Fruit fly (Drosophila melanogaster) whole organism, embryonic: ENCODE measurements around the gene CG2059.

Source experiments
- CG10147 ChIP-seq: fragments of 200-800 bp; sonication (Bioruptor generic); optimal IDR thresholded peaks from 2 replicates; lab custom pipeline; 2019; ENCODE audit warnings: missing biosample characterization, mild to moderate bottlenecking, missing genetic modification characterization, moderate library complexity
- CG11247 ChIP-seq: fragments of 200-800 bp; sonication (Bioruptor generic); IDR thresholded peaks from 2 replicates; pipeline ENCODE4 v1.3.6; 2022; ENCODE audit warnings: missing biosample characterization, missing genetic modification characterization
- CG12236 ChIP-seq: fragments of 200-800 bp; sonication (Bioruptor generic); optimal IDR thresholded peaks from 2 replicates; lab custom pipeline; 2016; ENCODE audit warnings: missing biosample characterization, missing genetic modification characterization
- CG13287 ChIP-seq: fragments of 200-800 bp; sonication (Bioruptor generic); IDR thresholded peaks from 2 replicates; pipeline ENCODE4 v1.3.6; 2022; ENCODE audit warnings: missing biosample characterization, missing genetic modification characterization; ENCODE audit not compliant: partially characterized antibody
- CG13424 ChIP-seq: fragments of 200-800 bp; sonication (Bioruptor generic); optimal IDR thresholded peaks from 2 replicates; lab custom pipeline; 2019; ENCODE audit warnings: missing biosample characterization, mild to moderate bottlenecking, missing genetic modification characterization, moderate library complexity
- CG14441 ChIP-seq: fragments of 200-800 bp; sonication (Bioruptor generic); IDR thresholded peaks from 2 replicates; pipeline ENCODE4 v1.3.6; 2022; ENCODE audit warnings: missing biosample characterization, missing genetic modification characterization
- CG15073 ChIP-seq: fragments of 200-800 bp; sonication (Bioruptor generic); optimal IDR thresholded peaks from 2 replicates; lab custom pipeline; 2016; ENCODE audit warnings: missing biosample characterization, missing genetic modification characterization
- CG17385 ChIP-seq: fragments of 200-800 bp; sonication (Bioruptor generic); optimal IDR thresholded peaks from 3 replicates; lab custom pipeline; 2018; ENCODE audit warnings: missing biosample characterization, mild to moderate bottlenecking, missing genetic modification characterization
- CG18262 ChIP-seq: fragments of 200-800 bp; optimal IDR thresholded peaks from 3 replicates; lab custom pipeline; 2019; ENCODE audit warnings: missing biosample characterization, mild to moderate bottlenecking, missing genetic modification characterization, moderate library complexity
- CG5953 ChIP-seq: fragments of 200-800 bp; sonication (Bioruptor generic); IDR thresholded peaks from 2 replicates; pipeline ENCODE4 v1.3.6; 2022; ENCODE audit warnings: missing biosample characterization, missing genetic modification characterization
- CG6683 ChIP-seq: fragments of 200-800 bp; sonication (Bioruptor generic); optimal IDR thresholded peaks from 2 replicates; lab custom pipeline; 2017; ENCODE audit warnings: missing biosample characterization, mild to moderate bottlenecking, missing genetic modification characterization, missing genetic modification reagents
- CG6854 ChIP-seq: fragments of 200-800 bp; sonication (Bioruptor generic); optimal IDR thresholded peaks from 3 replicates; lab custom pipeline; 2017; ENCODE audit warnings: missing biosample characterization, mild to moderate bottlenecking, missing genetic modification characterization
- CG7928 ChIP-seq: fragments of 200-800 bp; sonication (Bioruptor generic); optimal IDR thresholded peaks from 2 replicates; lab custom pipeline; 2017; ENCODE audit warnings: missing biosample characterization, mild to moderate bottlenecking, missing genetic modification characterization
- CG8089 ChIP-seq: fragments of 200-800 bp; sonication (Bioruptor generic); optimal IDR thresholded peaks from 3 replicates; lab custom pipeline; 2016; ENCODE audit warnings: missing biosample characterization, missing genetic modification characterization
- CG9876 ChIP-seq: fragments of 200-800 bp; sonication (Bioruptor generic); optimal IDR thresholded peaks from 2 replicates; lab custom pipeline; 2016; ENCODE audit warnings: missing biosample characterization, missing genetic modification characterization
- CG9932 ChIP-seq: fragments of 200-800 bp; sonication (Bioruptor generic); IDR thresholded peaks from 2 replicates; pipeline ENCODE4 v1.3.6; 2022; ENCODE audit warnings: missing biosample characterization, missing genetic modification characterization
- D19B ChIP-seq: fragments of 200-800 bp; sonication (Bioruptor generic); optimal IDR thresholded peaks from 2 replicates; lab custom pipeline; 2017; ENCODE audit warnings: missing biosample characterization, mild to moderate bottlenecking, missing genetic modification characterization
- Deaf1 ChIP-seq: fragments of 200-800 bp; optimal IDR thresholded peaks from 3 replicates; lab custom pipeline; 2019; ENCODE audit warnings: missing biosample characterization, mild to moderate bottlenecking, missing genetic modification characterization, moderate library complexity
- Doc3 ChIP-seq: fragments of 200-800 bp; sonication (Bioruptor generic); IDR thresholded peaks from 3 replicates; pipeline ENCODE4 v1.3.6; 2022; ENCODE audit warnings: missing biosample characterization, missing genetic modification characterization; ENCODE audit not compliant: partially characterized antibody
- Fer3 ChIP-seq: fragments of 200-800 bp; sonication (Bioruptor generic); optimal IDR thresholded peaks from 2 replicates; lab custom pipeline; 2018; ENCODE audit warnings: missing biosample characterization, mild to moderate bottlenecking, missing genetic modification characterization, moderate library complexity
- GATAe ChIP-seq: fragments of 200-800 bp; sonication (Bioruptor generic); conservative IDR thresholded peaks from 2 replicates; pipeline ENCODE4 v1.3.6; 2022; ENCODE audit warnings: missing biosample characterization, missing genetic modification characterization
- HmgD ChIP-seq: fragments of 200-800 bp; sonication (Bioruptor generic); optimal IDR thresholded peaks from 3 replicates; lab custom pipeline; 2016; ENCODE audit warnings: missing biosample characterization, missing genetic modification characterization
- Myb ChIP-seq: fragments of 200-800 bp; sonication (Bioruptor generic); optimal IDR thresholded peaks from 2 replicates; lab custom pipeline; 2016; ENCODE audit warnings: missing biosample characterization, missing genetic modification characterization
- NC2β ChIP-seq: fragments of 200-800 bp; sonication (Bioruptor generic); optimal IDR thresholded peaks from 2 replicates; lab custom pipeline; 2016; ENCODE audit warnings: missing biosample characterization, missing genetic modification characterization
- Nf-YA ChIP-seq: fragments of 200-800 bp; sonication (Bioruptor generic); IDR thresholded peaks from 2 replicates; pipeline ENCODE4 v1.3.6; 2022; ENCODE audit warnings: missing biosample characterization, missing genetic modification characterization
- Opbp ChIP-seq: fragments of 200-800 bp; sonication (Bioruptor generic); IDR thresholded peaks from 3 replicates; pipeline ENCODE4 v1.3.6; 2022; ENCODE audit warnings: missing biosample characterization, missing genetic modification characterization; ENCODE audit not compliant: partially characterized antibody
- Pdp1 ChIP-seq, 2 experiments: fragments of 200-800 bp; sonication (Bioruptor generic); optimal IDR thresholded peaks; 3 replicates each; lab custom pipeline; 2016; ENCODE audit warnings: missing biosample characterization in 2 of 2, missing genetic modification characterization in 2 of 2, mild to moderate bottlenecking in 1 of 2, moderate library complexity in 1 of 2
- Poxn ChIP-seq: fragments of 200-800 bp; sonication (Bioruptor generic); IDR thresholded peaks from 2 replicates; pipeline ENCODE4 v1.3.6; 2022; ENCODE audit warnings: missing biosample characterization, missing genetic modification characterization
- Rfx ChIP-seq: fragments of 200-800 bp; sonication (Bioruptor generic); IDR thresholded peaks from 2 replicates; pipeline ENCODE4 v1.3.6; 2022; ENCODE audit warnings: missing biosample characterization, missing genetic modification characterization
- Scr ChIP-seq: fragments of 200-800 bp; sonication (Bioruptor generic); IDR thresholded peaks from 2 replicates; pipeline ENCODE4 v1.3.6; 2022; ENCODE audit warnings: missing biosample characterization, missing genetic modification characterization; ENCODE audit not compliant: partially characterized antibody
- Ssrp ChIP-seq: fragments of 200-800 bp; sonication (Bioruptor generic); optimal IDR thresholded peaks from 2 replicates; lab custom pipeline; 2018; ENCODE audit warnings: missing biosample characterization, mild to moderate bottlenecking, missing genetic modification characterization, moderate library complexity
- Xbp1 ChIP-seq: fragments of 200-800 bp; sonication (Bioruptor generic); optimal IDR thresholded peaks from 3 replicates; lab custom pipeline; 2016; ENCODE audit warnings: missing biosample characterization, mild to moderate bottlenecking, missing genetic modification characterization
- az2 ChIP-seq: fragments of 200-800 bp; sonication (Bioruptor generic); optimal IDR thresholded peaks from 3 replicates; lab custom pipeline; 2016; ENCODE audit warnings: missing biosample characterization, missing genetic modification characterization
- cato ChIP-seq: fragments of 200-800 bp; sonication (Bioruptor generic); optimal IDR thresholded peaks from 2 replicates; lab custom pipeline; 2016; ENCODE audit warnings: missing biosample characterization, missing genetic modification characterization, borderline replicate concordance
- chinmo ChIP-seq: fragments of 200-800 bp; sonication (Bioruptor generic); IDR thresholded peaks from 4 replicates; pipeline ENCODE4 v1.3.6; 2022; ENCODE audit warnings: missing biosample characterization, missing genetic modification characterization; ENCODE audit not compliant: partially characterized antibody
- ci ChIP-seq: fragments of 200-800 bp; sonication (Bioruptor generic); IDR thresholded peaks from 3 replicates; pipeline ENCODE4 v1.3.6; 2022; ENCODE audit warnings: missing biosample characterization, missing genetic modification characterization
- crc ChIP-seq: fragments of 200-800 bp; sonication (Bioruptor generic); optimal IDR thresholded peaks from 2 replicates; lab custom pipeline; 2016; ENCODE audit warnings: missing biosample characterization, missing genetic modification characterization
- exex ChIP-seq: fragments of 200-800 bp; sonication (Bioruptor generic); optimal IDR thresholded peaks from 4 replicates; lab custom pipeline; 2018; ENCODE audit warnings: missing biosample characterization, mild to moderate bottlenecking, missing genetic modification characterization, moderate library complexity
- her ChIP-seq: fragments of 200-800 bp; sonication (Bioruptor generic); optimal IDR thresholded peaks from 2 replicates; lab custom pipeline; 2016; ENCODE audit warnings: missing biosample characterization, missing genetic modification characterization
- jing ChIP-seq: fragments of 200-800 bp; sonication (Bioruptor generic); optimal IDR thresholded peaks from 2 replicates; lab custom pipeline; 2018; ENCODE audit warnings: missing biosample characterization, mild to moderate bottlenecking, missing genetic modification characterization
- knrl ChIP-seq: fragments of 200-800 bp; sonication (Bioruptor generic); IDR thresholded peaks from 3 replicates; pipeline ENCODE4 v1.3.6; 2022; ENCODE audit warnings: missing biosample characterization, missing genetic modification characterization; ENCODE audit not compliant: partially characterized antibody
- mld ChIP-seq: fragments of 200-800 bp; sonication (Bioruptor generic); IDR thresholded peaks from 3 replicates; pipeline ENCODE4 v1.3.6; 2022; ENCODE audit warnings: missing biosample characterization, missing genetic modification characterization; ENCODE audit not compliant: partially characterized antibody
- ro ChIP-seq: fragments of 200-800 bp; sonication (Bioruptor generic); IDR thresholded peaks from 2 replicates; pipeline ENCODE4 v1.3.6; 2022; ENCODE audit warnings: missing biosample characterization, missing genetic modification characterization
- sna ChIP-seq: fragments of 200-800 bp; sonication (Bioruptor generic); IDR thresholded peaks from 2 replicates; pipeline ENCODE4 v1.3.6; 2022; ENCODE audit warnings: missing biosample characterization, missing genetic modification characterization; ENCODE audit not compliant: partially characterized antibody
- stwl ChIP-seq: fragments of 200-800 bp; sonication (Bioruptor generic); optimal IDR thresholded peaks from 3 replicates; lab custom pipeline; 2018; ENCODE audit warnings: missing biosample characterization, mild to moderate bottlenecking, missing genetic modification characterization, moderate library complexity
- trh ChIP-seq: fragments of 200-800 bp; sonication (Bioruptor generic); optimal IDR thresholded peaks from 2 replicates; lab custom pipeline; 2016; ENCODE audit warnings: missing biosample characterization, missing genetic modification characterization
- tx ChIP-seq: fragments of 200-800 bp; sonication (Bioruptor generic); optimal IDR thresholded peaks from 2 replicates; lab custom pipeline; 2016; ENCODE audit warnings: missing biosample characterization, missing genetic modification characterization
- vvl ChIP-seq: fragments of 200-800 bp; sonication (Bioruptor generic); IDR thresholded peaks from 2 replicates; pipeline ENCODE4 v1.3.6; 2022; ENCODE audit warnings: missing biosample characterization, missing genetic modification characterization
- zfh1 ChIP-seq: fragments of 200-800 bp; sonication (Bioruptor generic); IDR thresholded peaks from 3 replicates; pipeline ENCODE4 v1.3.6; 2022; ENCODE audit warnings: missing biosample characterization, missing genetic modification characterization

CG2059 gene

dm6 chrX:7291850-7292499 is 5.8 kb downstream of the CG2059 start (continued):
- peak; percentile 64; the same call in 1 of the 3 replicates for TF ChIP-seq ci (GFP tag; lab: Robert Waterston, UW)
- TF ChIP-seq Deaf1 (tag; lab: Kevin White, UChicago), result peak; percentile 11
- peak; percentile 42 for TF ChIP-seq stwl (tag; lab: Kevin White, UChicago)
- TF ChIP-seq CG13287 (GFP tag; lab: Robert Waterston, UW), result no peak
- TF ChIP-seq Myb (GFP tag; lab: Kevin White, UChicago), result no peak
- TF ChIP-seq crc (GFP tag; lab: Kevin White, UChicago), result no peak
- peak; percentile 14 for TF ChIP-seq CG9876 (GFP tag; lab: Kevin White, UChicago)
- TF ChIP-seq Xbp1, result peak; percentile 78
- peak; percentile 75 for TF ChIP-seq CG17385
- TF ChIP-seq CG6683 (GFP tag; lab: Kevin White, UChicago), result peak; percentile 18
- no peak for TF ChIP-seq mld (GFP tag; lab: Robert Waterston, UW)
- 0 out of 2 replicates have a peak, but pooled peaks have one; percentile 47 for TF ChIP-seq Rfx (GFP tag; lab: Robert Waterston, UW)
- no peak for TF ChIP-seq CG9932 (GFP tag; lab: Robert Waterston, UW)
- TF ChIP-seq CG7928, result no peak
- TF ChIP-seq CG14441, result 0 out of 2 replicates have a peak, but pooled peaks have one; percentile 47
- no peak for TF ChIP-seq Scr (GFP tag; lab: Robert Waterston, UW)
- TF ChIP-seq exex, result no peak
- no peak for TF ChIP-seq sna
- peak; percentile 50 for TF ChIP-seq CG10147 (GFP tag; lab: Kevin White, UChicago)
- peak; percentile 30; the same call in 1 of the 2 replicates for TF ChIP-seq Nf-YA (GFP tag; lab: Robert Waterston, UW)
- TF ChIP-seq Fer3, result peak; percentile 41
- peak; percentile 6; the same call in 1 of the 2 replicates for TF ChIP-seq ro
- peak; percentile 88 for TF ChIP-seq CG18262
- TF ChIP-seq Opbp (GFP tag; lab: Robert Waterston, UW), result no peak
- no peak for TF ChIP-seq chinmo
- TF ChIP-seq az2 (GFP tag; lab: Kevin White, UChicago), result peak; percentile 82
- no peak for TF ChIP-seq her (GFP tag; lab: Kevin White, UChicago)
- peak; percentile 50 for TF ChIP-seq cato
- peak; percentile 92 for TF ChIP-seq vvl
- TF ChIP-seq CG6854 (GFP tag; lab: Kevin White, UChicago), result no peak
- TF ChIP-seq tx (GFP tag; lab: Kevin White, UChicago), result no peak
- TF ChIP-seq CG5953 (GFP tag; lab: Robert Waterston, UW), result peak; percentile 41
- peak; percentile 40 for TF ChIP-seq jing
- peak; percentile 92 for TF ChIP-seq zfh1 (GFP tag; lab: Robert Waterston, UW)
- TF ChIP-seq Doc3 (GFP tag; lab: Robert Waterston, UW), result no peak
- no peak for TF ChIP-seq D19B (GFP tag; lab: Kevin White, UChicago)
- TF ChIP-seq GATAe (GFP tag; lab: Robert Waterston, UW), result no peak
- peak; percentile 30 to 51 for TF ChIP-seq Pdp1 (GFP tag; optimal IDR thresholded peaks at IDR 0.05; lab: Kevin White, UChicago)
- TF ChIP-seq CG15073 (GFP tag; lab: Kevin White, UChicago), result peak; percentile 20
- TF ChIP-seq Ssrp, result peak; percentile 77
- no peak for TF ChIP-seq knrl
- TF ChIP-seq CG8089 (GFP tag; lab: Kevin White, UChicago), result peak; percentile 53
- peak; percentile 75 for TF ChIP-seq NC2β
- TF ChIP-seq HmgD (GFP tag; lab: Kevin White, UChicago), result no peak
- TF ChIP-seq trh (GFP tag; lab: Kevin White, UChicago), result peak; percentile 21
- TF ChIP-seq CG12236, result peak; percentile 40
- TF ChIP-seq Poxn, result no peak
- peak; percentile 82 for TF ChIP-seq CG13424 (tag; lab: Kevin White, UChicago)
- no peak for TF ChIP-seq CG11247 (GFP tag; lab: Robert Waterston, UW)
